Fruit fly (Drosophila melanogaster): ENCODE results near the gene CG13010.

The CG13010 gene

DNA sequence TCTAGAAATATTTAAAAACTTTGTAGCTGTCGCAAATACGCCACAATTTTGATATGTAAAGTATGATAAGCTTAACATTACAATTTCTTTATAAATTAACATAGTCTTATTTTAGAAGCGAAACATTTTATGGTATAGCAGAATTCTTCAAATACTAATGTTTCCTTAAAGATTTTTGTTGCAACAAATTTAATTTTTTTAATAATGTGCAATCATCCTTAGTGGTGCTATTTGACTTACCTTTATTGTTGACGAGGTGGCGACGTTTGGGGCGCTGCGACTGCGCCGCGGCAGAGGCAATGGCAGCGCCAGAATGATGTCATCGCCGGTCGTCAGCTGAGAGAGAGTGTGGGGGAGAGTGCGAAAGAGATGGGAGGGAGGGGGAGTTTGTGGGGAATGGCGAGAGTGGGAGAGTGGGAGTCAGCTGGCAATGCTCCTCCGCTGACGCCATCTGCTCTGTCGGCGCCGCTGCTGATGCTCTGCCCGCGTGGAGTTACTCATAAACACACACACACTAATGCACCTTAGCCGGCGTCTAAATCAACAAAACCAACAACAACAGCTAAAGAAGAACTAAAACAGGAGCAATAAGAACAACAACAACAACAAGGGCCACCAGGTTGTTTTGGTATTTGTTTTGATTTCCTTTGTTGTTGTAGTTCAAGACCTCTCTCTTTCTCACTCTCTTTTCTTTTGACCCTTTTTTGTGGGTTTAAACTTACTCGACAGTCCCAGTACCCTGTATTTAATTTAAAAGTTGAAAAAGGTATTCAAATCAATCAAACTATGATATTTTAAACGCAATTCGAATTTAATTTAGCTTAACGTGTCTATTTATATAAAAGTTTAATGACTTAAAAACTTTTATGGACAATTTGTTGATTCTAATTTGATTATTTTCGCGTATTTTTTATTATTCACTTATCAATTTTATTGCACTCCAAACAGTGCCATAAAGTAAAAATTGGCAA, 44.7 kb upstream of the CG13010 start (continued):
- TF ChIP-seq CG7963 (GFP tag; IDR thresholded peaks at IDR 0.05; ENCODE audit: partially characterized antibody) (no peak), gsb-n (tag; optimal IDR thresholded peaks at IDR 0.05) (peak; percentile 78), Blimp-1 (GFP tag; optimal IDR thresholded peaks at IDR 0.05) (peak; percentile 52), stwl (tag; optimal IDR thresholded peaks at IDR 0.05) (no peak), org-1 (GFP tag; optimal IDR thresholded peaks at IDR 0.05) (peak; percentile 84), dm (GFP tag; optimal IDR thresholded peaks at IDR 0.05) (no peak), pita (GFP tag; optimal IDR thresholded peaks at IDR 0.05) (no peak), CG4707 (GFP tag; optimal IDR thresholded peaks at IDR 0.05) (peak; percentile 54), CG12071 (GFP tag; optimal IDR thresholded peaks at IDR 0.05) (peak; percentile 17), CG6254 (GFP tag; optimal IDR thresholded peaks at IDR 0.05) (no peak), H15 (GFP tag; IDR thresholded peaks at IDR 0.05) (peak; percentile 63; the same call in 1 of the 3 replicates), Abd-B (GFP tag; optimal IDR thresholded peaks at IDR 0.05) (peak; percentile 69), ranshi (GFP tag; IDR thresholded peaks at IDR 0.05) (no peak), MESR4 (GFP tag; optimal IDR thresholded peaks at IDR 0.05) (no peak), Adf1 (GFP tag; IDR thresholded peaks at IDR 0.05) (peak; percentile 97), CG12391 (tag; optimal IDR thresholded peaks at IDR 0.05) (peak; percentile 83), Ada2b (GFP tag; IDR thresholded peaks at IDR 0.05) (peak; percentile 73), exex (tag; optimal IDR thresholded peaks at IDR 0.05) (no peak), CG1024 (GFP tag; IDR thresholded peaks at IDR 0.05) (0 out of 2 replicates have a peak, but pooled peaks have one; percentile 10), cato (GFP tag; optimal IDR thresholded peaks at IDR 0.05; ENCODE audit: borderline replicate concordance) (no peak), croc (GFP tag; conservative IDR thresholded peaks at IDR 0.05) (peak; percentile 45; the same call in 2 of the 3 replicates), mirr (GFP tag; optimal IDR thresholded peaks at IDR 0.05) (no peak), CG7987 (GFP tag; optimal IDR thresholded peaks at IDR 0.05) (no peak), ttk (GFP tag; IDR thresholded peaks at IDR 0.05) (peak; percentile 60), Deaf1 (tag; optimal IDR thresholded peaks at IDR 0.05) (peak; percentile 47), Ets65A (GFP tag) (no peak), CG8924 (tag; optimal IDR thresholded peaks at IDR 0.05) (peak; percentile 79), CG17328 (GFP tag; IDR thresholded peaks at IDR 0.05) (peak; percentile 76), cg (GFP tag; optimal IDR thresholded peaks at IDR 0.05) (peak; percentile 56), CG6813 (GFP tag; optimal IDR thresholded peaks at IDR 0.05) (peak; percentile 20), Ravus (GFP tag; IDR thresholded peaks at IDR 0.05) (peak; percentile 15; the same call in 1 of the 2 replicates), pb (GFP tag; optimal IDR thresholded peaks at IDR 0.05) (no peak), ato (GFP tag; IDR thresholded peaks at IDR 0.05; ENCODE audit: partially characterized antibody) (no peak), abd-A (tag; optimal IDR thresholded peaks at IDR 0.05) (no peak), CG32532 (GFP tag; IDR thresholded peaks at IDR 0.05) (peak; percentile 80), CG5245 (GFP tag; optimal IDR thresholded peaks at IDR 0.05) (no peak), CG42726 (GFP tag; IDR thresholded peaks at IDR 0.05; ENCODE audit: partially characterized antibody) (no peak), Xbp1 (GFP tag; optimal IDR thresholded peaks at IDR 0.05) (peak; percentile 73), salm (tag; optimal IDR thresholded peaks at IDR 0.05) (peak; percentile 69), fd64A (GFP tag; optimal IDR thresholded peaks at IDR 0.05) (no peak), Dad (GFP tag; optimal IDR thresholded peaks at IDR 0.05) (no peak), Doc2 (GFP tag; IDR thresholded peaks at IDR 0.05) (no peak), CG12104 (GFP tag; optimal IDR thresholded peaks at IDR 0.05) (peak; percentile 37), CG10274 (GFP tag; optimal IDR thresholded peaks at IDR 0.05) (no peak), Hr78 (GFP tag; optimal IDR thresholded peaks at IDR 0.05) (peak in 1 of 2 experiments; percentile 49), dysf (GFP tag; IDR thresholded peaks at IDR 0.05) (peak; percentile 81), zfh2 (GFP tag; optimal IDR thresholded peaks at IDR 0.05) (peak; percentile 19)

All from whole organism, embryonic.